Worm (Caenorhabditis elegans) whole organism, late embryonic: ENCODE results near the gene dnj-16.

Experiments
- F13H6.1 ChIP-seq: sonication (generic microtip); optimal IDR thresholded peaks from 2 replicates; lab custom pipeline; 2016; ENCODE audit warnings: missing genetic modification characterization, missing compliant biosample characterization
- K02D7.2 ChIP-seq: sonication (generic microtip); optimal IDR thresholded peaks from 2 replicates; lab custom pipeline; 2017; ENCODE audit warnings: mild to moderate bottlenecking, missing genetic modification characterization, missing compliant biosample characterization
- K09A11.1 ChIP-seq: sonication (generic microtip); optimal IDR thresholded peaks from 2 replicates; lab custom pipeline; 2017; ENCODE audit warnings: antibody characterized with exemption, mild to moderate bottlenecking, missing genetic modification characterization, missing compliant biosample characterization; ENCODE audit not compliant: insufficient read depth
- ama-1 ChIP-seq: fragments of 150-350 bp; optimal IDR thresholded peaks from 2 replicates; lab custom pipeline; 2014
- ceh-14 ChIP-seq: sonication (generic microtip); optimal IDR thresholded peaks from 2 replicates; lab custom pipeline; 2016; ENCODE audit warnings: missing genotype, missing genetic modification characterization, missing compliant biosample characterization
- ceh-18 ChIP-seq: sonication (generic microtip); optimal IDR thresholded peaks from 2 replicates; lab custom pipeline; 2016; ENCODE audit warnings: missing genetic modification characterization, missing compliant biosample characterization
- ceh-22 ChIP-seq: sonication (generic microtip); optimal IDR thresholded peaks from 2 replicates; lab custom pipeline; 2017; ENCODE audit warnings: missing biosample characterization, missing genetic modification characterization
- ceh-30 ChIP-seq: fragments of 150-350 bp; optimal IDR thresholded peaks from 2 replicates; lab custom pipeline; 2014; ENCODE audit warnings: missing biosample characterization, missing genetic modification characterization
- ceh-31 ChIP-seq: sonication (generic microtip); optimal IDR thresholded peaks from 2 replicates; lab custom pipeline; 2016; ENCODE audit warnings: missing genetic modification characterization, missing compliant biosample characterization
- ceh-34 ChIP-seq: sonication (generic microtip); optimal IDR thresholded peaks from 2 replicates; lab custom pipeline; 2016; ENCODE audit warnings: mild to moderate bottlenecking, missing genetic modification characterization, missing compliant biosample characterization
- ceh-45 ChIP-seq: fragments of 200-800 bp; sonication (Bioruptor generic); IDR thresholded peaks from 2 replicates; pipeline ENCODE4 v1.3.6; 2022; ENCODE audit warnings: missing genetic modification reagents, missing genetic modification characterization, missing compliant biosample characterization
- ceh-48 ChIP-seq: sonication (generic microtip); optimal IDR thresholded peaks from 2 replicates; lab custom pipeline; 2016; ENCODE audit warnings: missing genetic modification characterization, inconsistent platforms, missing compliant biosample characterization
- ceh-6 ChIP-seq: fragments of 200-800 bp; sonication (Bioruptor generic); optimal IDR thresholded peaks from 2 replicates; lab custom pipeline; 2018; ENCODE audit warnings: mild to moderate bottlenecking, missing genetic modification characterization, missing compliant biosample characterization
- ceh-9 ChIP-seq: sonication (generic microtip); optimal IDR thresholded peaks from 2 replicates; lab custom pipeline; 2016; ENCODE audit warnings: mild to moderate bottlenecking, missing genetic modification characterization, inconsistent platforms, missing compliant biosample characterization
- che-1 ChIP-seq: sonication (generic microtip); optimal IDR thresholded peaks from 2 replicates; lab custom pipeline; 2016; ENCODE audit warnings: mild to moderate bottlenecking, missing genetic modification characterization, missing compliant biosample characterization
- dmd-4 ChIP-seq: sonication (generic microtip); optimal IDR thresholded peaks from 2 replicates; lab custom pipeline; 2016; ENCODE audit warnings: borderline replicate concordance, missing genetic modification characterization, missing compliant biosample characterization
- dve-1 ChIP-seq: sonication (generic microtip); optimal IDR thresholded peaks from 2 replicates; lab custom pipeline; 2017; ENCODE audit warnings: antibody characterized with exemption, mild to moderate bottlenecking, missing genetic modification characterization, missing compliant biosample characterization
- elt-4 ChIP-seq: sonication (generic microtip); optimal IDR thresholded peaks from 2 replicates; lab custom pipeline; 2016; ENCODE audit warnings: missing genetic modification characterization, missing compliant biosample characterization
- ets-4 ChIP-seq: sonication (generic microtip); optimal IDR thresholded peaks from 2 replicates; lab custom pipeline; 2016; ENCODE audit warnings: missing genetic modification characterization, missing compliant biosample characterization
- fax-1 ChIP-seq: sonication (generic microtip); optimal IDR thresholded peaks from 2 replicates; lab custom pipeline; 2016; ENCODE audit warnings: missing genotype, missing genetic modification characterization, missing compliant biosample characterization
- fkh-10 ChIP-seq: fragments of 150-350 bp; optimal IDR thresholded peaks from 2 replicates; lab custom pipeline; 2014; ENCODE audit warnings: missing biosample characterization, missing genetic modification reagents, missing genetic modification characterization
- gmeb-2 ChIP-seq: sonication (generic microtip); optimal IDR thresholded peaks from 2 replicates; lab custom pipeline; 2016; ENCODE audit warnings: missing genetic modification characterization, inconsistent platforms, missing compliant biosample characterization
- hlh-13 ChIP-seq: fragments of 200-800 bp; sonication (Bioruptor generic); optimal IDR thresholded peaks from 2 replicates; lab custom pipeline; 2018; ENCODE audit warnings: mild to moderate bottlenecking, missing genetic modification characterization, missing compliant biosample characterization
- hlh-30 ChIP-seq: sonication (generic microtip); optimal IDR thresholded peaks from 2 replicates; lab custom pipeline; 2017; ENCODE audit warnings: antibody characterized with exemption, missing genetic modification characterization, missing compliant biosample characterization; ENCODE audit not compliant: insufficient read depth
- hlh-6 ChIP-seq: sonication (generic microtip); optimal IDR thresholded peaks from 2 replicates; lab custom pipeline; 2016; ENCODE audit warnings: missing genotype, missing genetic modification characterization, missing compliant biosample characterization
- hlh-8 ChIP-seq: sonication (generic microtip); optimal IDR thresholded peaks from 2 replicates; lab custom pipeline; 2016; ENCODE audit warnings: missing genotype, missing genetic modification characterization, missing compliant biosample characterization
- lim-6 ChIP-seq: sonication (generic microtip); optimal IDR thresholded peaks from 2 replicates; lab custom pipeline; 2016; ENCODE audit warnings: missing genetic modification characterization, missing compliant biosample characterization
- lin-11 ChIP-seq: fragments of 200-800 bp; sonication (Bioruptor generic); optimal IDR thresholded peaks from 2 replicates; lab custom pipeline; 2018; ENCODE audit warnings: mild to moderate bottlenecking, missing genetic modification characterization, missing compliant biosample characterization
- nfya-1 ChIP-seq: sonication (generic microtip); optimal IDR thresholded peaks from 2 replicates; lab custom pipeline; 2017; ENCODE audit warnings: missing genetic modification characterization, mild to moderate bottlenecking, missing compliant biosample characterization, antibody characterized with exemption, moderate library complexity
- npax-4 ChIP-seq: sonication (generic microtip); optimal IDR thresholded peaks from 2 replicates; lab custom pipeline; 2016; ENCODE audit warnings: missing genetic modification characterization, missing compliant biosample characterization
- odd-2 ChIP-seq: sonication (generic microtip); optimal IDR thresholded peaks from 2 replicates; lab custom pipeline; 2017; ENCODE audit warnings: antibody characterized with exemption, mild to moderate bottlenecking, missing genetic modification characterization, missing compliant biosample characterization
- pag-3 ChIP-seq: sonication (generic microtip); optimal IDR thresholded peaks from 2 replicates; lab custom pipeline; 2016; ENCODE audit warnings: missing compliant biosample characterization, missing genetic modification characterization, borderline replicate concordance
- pax-1 ChIP-seq: fragments of 150-350 bp; optimal IDR thresholded peaks from 2 replicates; lab custom pipeline; 2014; ENCODE audit warnings: missing biosample characterization, missing genetic modification characterization
- pha-2 ChIP-seq: sonication (generic microtip); optimal IDR thresholded peaks from 2 replicates; lab custom pipeline; 2017; ENCODE audit warnings: mild to moderate bottlenecking, missing genetic modification characterization, missing compliant biosample characterization
- pqm-1 ChIP-seq: sonication (generic microtip); optimal IDR thresholded peaks from 2 replicates; lab custom pipeline; 2016; ENCODE audit warnings: missing genetic modification characterization, missing compliant biosample characterization
- pros-1 ChIP-seq: fragments of 150-350 bp; optimal IDR thresholded peaks from 2 replicates; lab custom pipeline; 2014; ENCODE audit warnings: missing biosample characterization, missing genetic modification reagents, missing genetic modification characterization
- ref-2 ChIP-seq: sonication (generic microtip); optimal IDR thresholded peaks from 2 replicates; lab custom pipeline; 2016; ENCODE audit warnings: missing genetic modification characterization, missing compliant biosample characterization
- rnt-1 ChIP-seq: sonication (generic microtip); optimal IDR thresholded peaks from 2 replicates; lab custom pipeline; 2016; ENCODE audit warnings: missing genetic modification characterization, missing compliant biosample characterization
- sox-2 ChIP-seq: fragments of 200-800 bp; sonication (Bioruptor generic); IDR thresholded peaks from 2 replicates; pipeline ENCODE4 v1.3.6; 2022; ENCODE audit warnings: missing genetic modification reagents, missing genetic modification characterization, missing compliant biosample characterization
- sox-4 ChIP-seq: sonication (generic microtip); optimal IDR thresholded peaks from 2 replicates; lab custom pipeline; 2017; ENCODE audit warnings: mild to moderate bottlenecking, missing genetic modification characterization, inconsistent platforms, missing compliant biosample characterization
- tbx-2 ChIP-seq: sonication (generic microtip); optimal IDR thresholded peaks from 2 replicates; lab custom pipeline; 2016; ENCODE audit warnings: missing genetic modification characterization, missing compliant biosample characterization
- unc-3 ChIP-seq, 2 experiments: fragments of 200-800 bp in 1 of 2; sonication (Bioruptor generic) in 1 of 2; sonication (generic microtip) in 1 of 2; conservative IDR thresholded peaks in 1 of 2; optimal IDR thresholded peaks in 1 of 2; 2 replicates each; pipeline versions ENCODE4 v1.3.6 to Lab custom; 2016 to 2022; ENCODE audit warnings: missing compliant biosample characterization in 2 of 2, missing genetic modification characterization in 2 of 2, missing genetic modification reagents in 1 of 2
- unc-42 ChIP-seq: sonication (generic microtip); optimal IDR thresholded peaks from 2 replicates; lab custom pipeline; 2016; ENCODE audit warnings: missing genotype, missing genetic modification characterization, missing compliant biosample characterization
- unc-55 ChIP-seq: sonication (generic microtip); optimal IDR thresholded peaks from 2 replicates; lab custom pipeline; 2017; ENCODE audit warnings: missing biosample characterization, missing genetic modification reagents, missing genetic modification characterization
- unc-86 ChIP-seq: sonication (generic microtip); optimal IDR thresholded peaks from 2 replicates; lab custom pipeline; 2016; ENCODE audit warnings: missing genetic modification characterization, missing compliant biosample characterization
- zip-5 ChIP-seq: sonication (generic microtip); optimal IDR thresholded peaks from 2 replicates; lab custom pipeline; 2016; ENCODE audit warnings: missing genetic modification characterization, missing compliant biosample characterization
- ztf-16 ChIP-seq: sonication (generic microtip); optimal IDR thresholded peaks from 2 replicates; lab custom pipeline; 2017; ENCODE audit warnings: missing genetic modification characterization, missing compliant biosample characterization

Gene dnj-16

DNA sequence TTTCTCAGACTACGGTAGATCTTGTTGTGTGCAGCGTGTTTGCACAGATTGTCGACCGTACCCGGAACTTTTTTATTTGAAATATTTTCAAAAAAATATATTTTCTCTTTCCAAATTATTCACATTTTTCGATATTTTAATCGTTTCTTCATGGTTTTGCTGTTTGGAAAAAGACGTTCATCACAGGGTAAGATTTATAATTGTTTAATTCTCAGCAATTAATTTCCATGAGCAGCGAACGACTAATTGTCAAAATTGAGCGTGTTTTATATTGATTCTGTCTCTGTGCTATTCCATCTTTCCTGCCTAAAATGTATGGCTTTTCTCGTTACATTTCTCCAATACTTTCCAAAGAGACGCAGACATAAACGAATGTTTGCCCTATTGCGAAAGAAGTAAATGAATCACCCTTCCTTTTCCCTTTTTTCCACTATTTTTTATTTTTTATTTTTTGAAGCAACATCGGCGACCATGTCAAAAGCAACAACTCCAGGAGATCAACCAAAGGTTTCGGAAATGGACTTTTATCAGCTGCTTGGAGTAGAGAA lies at the start of gene dnj-16:
Gene dnj-16 (plus strand): TSS at position 51 of the 548 bp plus-strand sequence.
- TF ChIP-seq tbx-2 (no peak), ama-1 (lab: Kevin White, UChicago) (no peak), fax-1 (tag; lab: Kevin White, UChicago) (no peak), unc-55 (GFP tag; lab: Kevin White, UChicago) (peak; percentile 26), sox-2 (GFP tag; lab: Robert Waterston, UW) (no peak), unc-42 (tag; lab: Kevin White, UChicago) (peak; percentile 58), gmeb-2 (tag; lab: Kevin White, UChicago) (no peak), pag-3 (tag; lab: Kevin White, UChicago) (no peak), hlh-6 (tag; lab: Kevin White, UChicago) (no peak), hlh-8 (tag; lab: Kevin White, UChicago) (no peak), nfya-1 (tag; lab: Kevin White, UChicago) (peak; percentile 4), ceh-31 (tag; lab: Kevin White, UChicago) (peak; percentile 52), rnt-1 (tag; lab: Kevin White, UChicago) (no peak), K09A11.1 (tag; lab: Kevin White, UChicago) (no peak), lim-6 (tag; lab: Kevin White, UChicago) (no peak), elt-4 (no peak), ceh-48 (peak; percentile 61), ref-2 (tag; lab: Kevin White, UChicago) (no peak), hlh-13 (GFP tag; lab: Kevin White, UChicago) (no peak), pax-1 (tag; lab: Kevin White, UChicago) (no peak), lin-11 (tag; lab: Kevin White, UChicago) (no peak)

DNA sequence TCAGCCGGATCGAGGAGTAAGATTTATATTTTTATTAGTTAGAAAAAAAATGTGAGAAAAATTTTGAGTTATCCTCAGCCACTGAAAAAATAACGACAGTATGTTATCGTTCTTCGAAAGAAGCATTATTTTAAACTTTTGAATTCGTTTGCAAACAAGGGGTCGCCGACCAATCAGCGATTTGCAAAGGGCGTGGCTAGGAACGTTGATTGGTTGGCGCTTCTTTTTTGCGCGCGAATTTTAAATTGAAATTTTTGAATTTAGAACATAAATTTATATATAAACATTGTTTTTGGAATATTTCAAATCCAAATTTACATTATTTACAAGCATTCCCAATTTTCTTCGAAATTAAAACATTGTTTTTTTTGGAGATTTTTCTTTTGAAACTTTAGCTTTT lies 47.8 kb upstream of the dnj-16 start:
- peak; percentile 79 for TF ChIP-seq nfya-1 (tag; lab: Kevin White, UChicago)
- no peak for TF ChIP-seq ceh-45 (GFP tag; lab: Robert Waterston, UW)
- no peak for TF ChIP-seq dve-1 (tag; lab: Kevin White, UChicago)

DNA sequence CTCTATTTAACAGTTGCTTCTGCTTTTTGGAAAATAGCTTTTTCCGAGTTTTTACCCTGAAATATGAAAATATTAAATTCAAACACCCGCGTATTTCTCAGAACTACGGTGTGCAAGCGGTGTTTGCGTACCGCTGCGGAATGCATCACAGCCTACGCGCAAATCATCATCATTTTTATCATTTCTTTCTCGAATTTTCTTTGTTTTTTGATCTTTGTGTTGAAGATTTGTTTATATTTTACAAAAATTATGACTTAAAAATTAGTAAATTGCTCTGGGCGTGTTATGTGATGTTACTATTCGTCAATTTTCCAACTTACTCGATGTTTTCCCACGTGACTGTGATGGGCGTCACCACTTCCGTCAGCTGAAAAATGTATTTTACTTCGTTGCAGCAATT lies 40.0 kb upstream of the dnj-16 start:
- peak; percentile 81 for TF ChIP-seq nfya-1 (tag; lab: Kevin White, UChicago)
- TF ChIP-seq ceh-34 = no peak
- no peak for TF ChIP-seq K02D7.2 (tag; lab: Kevin White, UChicago)
- TF ChIP-seq ceh-30 (tag; lab: Kevin White, UChicago) = peak; percentile 62
- TF ChIP-seq che-1 = no peak
- no peak for TF ChIP-seq lin-11 (tag; lab: Kevin White, UChicago)
- TF ChIP-seq ceh-18 (tag; lab: Kevin White, UChicago) = peak; percentile 15
- TF ChIP-seq ceh-9 (tag; lab: Kevin White, UChicago) = no peak
- no peak for TF ChIP-seq odd-2 (tag; lab: Kevin White, UChicago)
- no peak for TF ChIP-seq ets-4 (tag; lab: Kevin White, UChicago)
- TF ChIP-seq dmd-4 (tag; lab: Kevin White, UChicago) = no peak
- TF ChIP-seq F13H6.1 (tag; lab: Kevin White, UChicago) = no peak
- TF ChIP-seq tbx-2 = peak; percentile 5
- no peak for TF ChIP-seq zip-5 (tag; lab: Kevin White, UChicago)
- no peak for TF ChIP-seq unc-3 (GFP tag; conservative IDR thresholded peaks at IDR 0.05; lab: Robert Waterston, UW)
- TF ChIP-seq unc-3 (tag; optimal IDR thresholded peaks at IDR 0.05; lab: Kevin White, UChicago) = no peak
- no peak for TF ChIP-seq hlh-8 (tag; lab: Kevin White, UChicago)
- no peak for TF ChIP-seq ceh-45 (GFP tag; lab: Robert Waterston, UW)
- TF ChIP-seq sox-4 (tag; lab: Kevin White, UChicago) = no peak
- no peak for TF ChIP-seq ztf-16 (tag; lab: Kevin White, UChicago)
- TF ChIP-seq ceh-31 (tag; lab: Kevin White, UChicago) = peak; percentile 15
- TF ChIP-seq pqm-1 (tag; lab: Kevin White, UChicago) = no peak
- no peak for TF ChIP-seq ceh-22 (tag; lab: Kevin White, UChicago)
- no peak for TF ChIP-seq fkh-10 (GFP tag; lab: Kevin White, UChicago)
- no peak for TF ChIP-seq ceh-6 (GFP tag; lab: Kevin White, UChicago)
- no peak for TF ChIP-seq gmeb-2 (tag; lab: Kevin White, UChicago)
- no peak for TF ChIP-seq elt-4
- TF ChIP-seq npax-4 (tag; lab: Kevin White, UChicago) = no peak
- TF ChIP-seq unc-55 (GFP tag; lab: Kevin White, UChicago) = peak; percentile 74
- TF ChIP-seq fax-1 (tag; lab: Kevin White, UChicago) = no peak
- no peak for TF ChIP-seq pha-2 (tag; lab: Kevin White, UChicago)
- no peak for TF ChIP-seq sox-2 (GFP tag; lab: Robert Waterston, UW)
- peak; percentile 1 for TF ChIP-seq hlh-30 (tag; lab: Kevin White, UChicago)
- no peak for TF ChIP-seq ceh-14 (tag; lab: Kevin White, UChicago)
- TF ChIP-seq pros-1 (tag; lab: Kevin White, UChicago) = no peak
- TF ChIP-seq unc-86 = peak; percentile 23
